Worm (Caenorhabditis elegans) whole organism, young adult: ENCODE data around the gene F14D7.3.

ENCODE experiments used
- B0019.2 ChIP-seq: fragments of 200-800 bp; sonication (Bioruptor generic); conservative IDR thresholded peaks from 2 replicates; pipeline ENCODE4 v1.3.6; 2022; ENCODE audit warnings: missing genetic modification reagents, missing genetic modification characterization, missing compliant biosample characterization
- B0261.1 ChIP-seq: sonication (generic microtip); optimal IDR thresholded peaks from 2 replicates; lab custom pipeline; 2016; ENCODE audit warnings: mild to moderate bottlenecking, missing genetic modification characterization, moderate library complexity, missing compliant biosample characterization
- F33H1.4 ChIP-seq: fragments of 200-800 bp; sonication (Bioruptor generic); IDR thresholded peaks from 2 replicates; pipeline ENCODE4 v1.3.6; 2022; ENCODE audit warnings: missing genetic modification reagents, missing genetic modification characterization, missing compliant biosample characterization
- F49E8.2 ChIP-seq: sonication (generic microtip); optimal IDR thresholded peaks from 3 replicates; lab custom pipeline; 2017; ENCODE audit warnings: missing genetic modification characterization, mild to moderate bottlenecking, missing compliant biosample characterization, antibody characterized with exemption, moderate library complexity; ENCODE audit not compliant: insufficient read depth
- F52B5.7 ChIP-seq: sonication (generic microtip); optimal IDR thresholded peaks from 2 replicates; lab custom pipeline; 2016; ENCODE audit warnings: mild to moderate bottlenecking, missing genetic modification characterization, missing compliant biosample characterization
- T07F8.4 ChIP-seq: sonication (generic microtip); optimal IDR thresholded peaks from 2 replicates; lab custom pipeline; 2016; ENCODE audit warnings: mild to moderate bottlenecking, missing genetic modification characterization, moderate library complexity, missing compliant biosample characterization
- Y53F4B.3 ChIP-seq: fragments of 200-800 bp; sonication (Bioruptor generic); IDR thresholded peaks from 2 replicates; pipeline ENCODE4 v1.3.6; 2022; ENCODE audit warnings: missing genetic modification reagents, missing genetic modification characterization, missing compliant biosample characterization
- Y79H2A.3 ChIP-seq: fragments of 200-800 bp; sonication (Bioruptor generic); conservative IDR thresholded peaks from 2 replicates; pipeline ENCODE4 v1.3.6; 2022; ENCODE audit warnings: missing genetic modification reagents, missing genetic modification characterization, missing compliant biosample characterization
- akir-1 ChIP-seq: fragments of 200-800 bp; sonication (Bioruptor generic); optimal IDR thresholded peaks from 2 replicates; lab custom pipeline; 2018; ENCODE audit warnings: mild to moderate bottlenecking, missing genetic modification characterization, moderate library complexity, missing compliant biosample characterization
- bed-2 ChIP-seq: fragments of 200-800 bp; sonication (Bioruptor generic); IDR thresholded peaks from 2 replicates; pipeline ENCODE4 v1.3.6; 2022; ENCODE audit warnings: missing genetic modification reagents, missing genetic modification characterization, missing compliant biosample characterization
- die-1 ChIP-seq: sonication (generic microtip); optimal IDR thresholded peaks from 2 replicates; lab custom pipeline; 2016; ENCODE audit warnings: missing genotype, mild to moderate bottlenecking, missing genetic modification characterization, missing compliant biosample characterization
- dpl-1 ChIP-seq: fragments of 150-350 bp; optimal IDR thresholded peaks from 2 replicates; lab custom pipeline; 2014; ENCODE audit warnings: missing biosample characterization, missing genetic modification reagents, missing genetic modification characterization
- egl-44 ChIP-seq: fragments of 200-800 bp; sonication (Bioruptor generic); IDR thresholded peaks from 2 replicates; pipeline ENCODE4 v1.3.6; 2022; ENCODE audit warnings: missing genetic modification reagents, missing genetic modification characterization, missing compliant biosample characterization
- egrh-3 ChIP-seq: fragments of 200-800 bp; sonication (Bioruptor generic); IDR thresholded peaks from 2 replicates; pipeline ENCODE4 v1.3.6; 2022; ENCODE audit warnings: missing genetic modification reagents, missing genetic modification characterization, missing compliant biosample characterization
- fkh-3 ChIP-seq: sonication (generic microtip); optimal IDR thresholded peaks from 2 replicates; lab custom pipeline; 2016; ENCODE audit warnings: mild to moderate bottlenecking, missing genetic modification characterization, missing compliant biosample characterization
- gei-17 ChIP-seq: fragments of 200-800 bp; sonication (Bioruptor generic); optimal IDR thresholded peaks from 2 replicates; lab custom pipeline; 2018; ENCODE audit warnings: mild to moderate bottlenecking, missing genetic modification characterization, missing compliant biosample characterization
- him-1 ChIP-seq: sonication (generic microtip); optimal IDR thresholded peaks from 2 replicates; lab custom pipeline; 2016; ENCODE audit warnings: missing genotype, missing genetic modification reagents, missing genetic modification characterization, missing compliant biosample characterization
- hmg-1.2 ChIP-seq: fragments of 200-800 bp; sonication (Bioruptor generic); IDR thresholded peaks from 2 replicates; pipeline ENCODE4 v1.3.6; 2022; ENCODE audit warnings: missing genetic modification reagents, missing genetic modification characterization, missing compliant biosample characterization
- let-607 ChIP-seq, 2 experiments: fragments of 200-800 bp in 1 of 2; sonication (Bioruptor generic) in 1 of 2; sonication (generic microtip) in 1 of 2; optimal IDR thresholded peaks; 2 replicates each; lab custom pipeline; 2016 to 2018; ENCODE audit warnings: mild to moderate bottlenecking in 2 of 2, missing compliant biosample characterization in 2 of 2, missing genetic modification characterization in 2 of 2, moderate library complexity in 2 of 2, missing genotype in 1 of 2
- lin-26 ChIP-seq: fragments of 200-800 bp; sonication (Bioruptor generic); IDR thresholded peaks from 2 replicates; pipeline ENCODE4 v1.3.6; 2022; ENCODE audit warnings: missing genetic modification reagents, missing genetic modification characterization, missing compliant biosample characterization
- lin-35 ChIP-seq, 3 experiments: fragments of 150-350 bp in 2 of 3; sonication (generic microtip) in 1 of 3; optimal IDR thresholded peaks; 2 replicates each; lab custom pipeline; 2014 to 2018; ENCODE audit warnings: missing biosample characterization in 3 of 3, missing genetic modification characterization in 3 of 3, missing genetic modification reagents in 3 of 3
- madf-10 ChIP-seq: sonication (generic microtip); optimal IDR thresholded peaks from 2 replicates; lab custom pipeline; 2016; ENCODE audit warnings: mild to moderate bottlenecking, missing genetic modification characterization, missing compliant biosample characterization
- madf-3 ChIP-seq: fragments of 200-800 bp; sonication (Bioruptor generic); IDR thresholded peaks from 2 replicates; pipeline ENCODE4 v1.3.6; 2022; ENCODE audit warnings: missing genetic modification reagents, missing genetic modification characterization, missing compliant biosample characterization
- nfyb-1 ChIP-seq: fragments of 200-800 bp; sonication (Bioruptor generic); IDR thresholded peaks from 2 replicates; pipeline ENCODE4 v1.3.6; 2022; ENCODE audit warnings: missing genetic modification reagents, missing genetic modification characterization, missing compliant biosample characterization
- rpc-1 ChIP-seq, 2 experiments: fragments of 150-350 bp in 1 of 2; sonication (generic microtip) in 1 of 2; optimal IDR thresholded peaks; 2 replicates each; lab custom pipeline; 2014 to 2018; ENCODE audit warnings: missing biosample characterization in 1 of 2, missing genetic modification characterization in 1 of 2, missing genetic modification reagents in 1 of 2, missing genotype in 1 of 2
- sdz-38 ChIP-seq: sonication (generic microtip); optimal IDR thresholded peaks from 2 replicates; lab custom pipeline; 2016; ENCODE audit warnings: missing genotype, missing genetic modification characterization, missing compliant biosample characterization
- snpc-3.4 ChIP-seq: sonication (generic microtip); optimal IDR thresholded peaks from 2 replicates; lab custom pipeline; 2017; ENCODE audit warnings: missing genetic modification characterization, mild to moderate bottlenecking, missing compliant biosample characterization, antibody characterized with exemption, moderate library complexity, missing genotype, missing genetic modification reagents
- tbx-9 ChIP-seq: sonication (generic microtip); optimal IDR thresholded peaks from 2 replicates; lab custom pipeline; 2016; ENCODE audit warnings: borderline replicate concordance, missing genetic modification characterization, inconsistent platforms, missing compliant biosample characterization
- tlf-1 ChIP-seq: fragments of 200-800 bp; sonication (Bioruptor generic); optimal IDR thresholded peaks from 2 replicates; lab custom pipeline; 2018; ENCODE audit warnings: mild to moderate bottlenecking, missing genetic modification characterization, missing compliant biosample characterization
- ztf-18 ChIP-seq: sonication (generic microtip); optimal IDR thresholded peaks from 2 replicates; lab custom pipeline; 2016; ENCODE audit warnings: missing genotype, mild to moderate bottlenecking, missing genetic modification characterization, missing compliant biosample characterization
- ztf-6 ChIP-seq: fragments of 200-800 bp; sonication (Bioruptor generic); IDR thresholded peaks from 2 replicates; pipeline ENCODE4 v1.3.6; 2022; ENCODE audit warnings: missing genetic modification reagents, missing genetic modification characterization, missing compliant biosample characterization

F14D7.3 gene

DNA sequence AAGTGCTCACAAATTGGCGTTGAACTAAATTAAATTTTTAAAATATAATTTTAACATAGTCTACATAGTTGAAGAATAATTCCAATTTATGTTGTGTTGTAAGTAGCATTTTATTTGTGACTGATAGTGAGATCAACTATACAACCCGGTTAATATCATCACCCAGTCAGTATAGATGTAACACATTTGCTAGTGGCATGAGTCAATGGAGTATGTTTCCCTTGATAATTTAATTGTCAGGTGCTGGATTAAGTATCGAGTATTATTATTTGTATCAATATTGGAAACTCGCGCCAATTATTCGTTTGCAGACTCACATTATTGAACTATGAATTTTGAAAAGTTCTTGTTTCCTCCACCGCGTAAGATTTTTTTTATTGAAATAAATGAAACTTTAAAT is 38.3 kb downstream of the F14D7.3 start, which contains the start of gene srm-5:
Gene srm-5 (plus strand): TSS at position 301 of the 400 bp plus-strand sequence.
- no peak for TF ChIP-seq dpl-1
- no peak for TF ChIP-seq B0019.2
- TF ChIP-seq Y79H2A.3 (GFP tag; lab: Robert Waterston, UW) = no peak
- no peak for TF ChIP-seq tlf-1 (GFP tag; lab: Kevin White, UChicago)
- no peak for TF ChIP-seq T07F8.4
- no peak for TF ChIP-seq madf-3 (GFP tag; lab: Robert Waterston, UW)
- TF ChIP-seq ztf-6 = no peak
- no peak for TF ChIP-seq lin-35 (GFP tag; optimal IDR thresholded peaks at IDR 0.05; lab: Kevin White, UChicago)
- TF ChIP-seq F52B5.7 (tag; lab: Kevin White, UChicago) = no peak
- no peak for TF ChIP-seq tbx-9 (tag; lab: Kevin White, UChicago)

DNA sequence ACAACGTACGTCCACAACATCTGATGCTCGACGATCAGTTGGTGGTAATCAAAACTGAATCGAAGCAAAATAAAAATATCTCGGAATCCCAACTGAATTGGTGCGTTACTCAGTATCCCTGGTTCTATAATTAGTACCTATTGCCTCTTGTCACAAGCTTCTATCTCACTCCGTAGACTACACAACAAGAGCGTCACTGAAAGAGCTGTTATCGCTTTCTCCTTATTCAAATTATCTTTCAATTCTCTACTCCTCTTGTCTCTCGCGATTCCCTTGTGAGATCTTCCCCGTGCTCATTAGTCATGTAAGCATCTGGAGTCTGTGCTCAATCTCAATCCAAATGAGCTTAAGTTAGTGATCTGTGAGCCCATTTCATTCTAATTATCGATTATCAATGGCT is 40.1 kb downstream of the F14D7.3 start, which contains the start of gene srm-6:
Gene srm-6 (plus strand): TSS at position 301 of the 400 bp plus-strand sequence.
- TF ChIP-seq B0261.1 (tag; lab: Kevin White, UChicago) = no peak
- no peak for TF ChIP-seq egl-44 (GFP tag; lab: Robert Waterston, UW)
- no peak for TF ChIP-seq F49E8.2
- TF ChIP-seq bed-2 (GFP tag; lab: Robert Waterston, UW) = no peak

- TF ChIP-seq lin-35 (GFP tag; optimal IDR thresholded peaks at IDR 0.05; lab: Kevin White, UChicago) = no peak
- TF ChIP-seq egrh-3 (GFP tag; lab: Robert Waterston, UW) = no peak
- TF ChIP-seq him-1 (tag; lab: Kevin White, UChicago) = no peak
- no peak for TF ChIP-seq snpc-3.4 (tag; lab: Kevin White, UChicago)
- TF ChIP-seq sdz-38 = no peak
- TF ChIP-seq die-1 (tag; lab: Kevin White, UChicago) = no peak
- no peak for TF ChIP-seq gei-17 (GFP tag; lab: Kevin White, UChicago)
- no peak for TF ChIP-seq ztf-18
- no peak for TF ChIP-seq rpc-1 (optimal IDR thresholded peaks at IDR 0.05; lab: Kevin White, UChicago)
- no peak for TF ChIP-seq rpc-1 (tag; optimal IDR thresholded peaks at IDR 0.05; lab: Kevin White, UChicago)
- no peak for TF ChIP-seq hmg-1.2 (GFP tag; lab: Robert Waterston, UW)
- TF ChIP-seq let-607 (tag; optimal IDR thresholded peaks at IDR 0.05; lab: Kevin White, UChicago) = no peak
- no peak for TF ChIP-seq akir-1 (GFP tag; lab: Kevin White, UChicago)
- TF ChIP-seq fkh-3 = no peak
- no peak for TF ChIP-seq Y53F4B.3
- no peak for TF ChIP-seq F33H1.4 (GFP tag; lab: Robert Waterston, UW)
- no peak for TF ChIP-seq nfyb-1 (GFP tag; lab: Robert Waterston, UW)
- no peak for TF ChIP-seq madf-10 (tag; lab: Kevin White, UChicago)
- no peak for TF ChIP-seq lin-26 (GFP tag; lab: Robert Waterston, UW)
Measured at ce11 chrV:14341672-14342071, 45.1 kb downstream of the F14D7.3 start, which contains the start of gene F47B8.10. Gene F47B8.10, plus strand, starts transcription at chrV:14341972.
